Worm (Caenorhabditis elegans) whole organism, midembryonic: ENCODE data around the gene acr-23.

Experiments used
- T22C8.4 ChIP-seq: fragments of 200-800 bp; sonication (Bioruptor generic); IDR thresholded peaks from 2 replicates; pipeline ENCODE4 v1.3.6; 2022; ENCODE audit warnings: missing genetic modification characterization, missing compliant biosample characterization
- cog-1 ChIP-seq: sonication (generic microtip); optimal IDR thresholded peaks from 2 replicates; lab custom pipeline; 2016; ENCODE audit warnings: missing genetic modification characterization, missing compliant biosample characterization
- flt-1 ChIP-seq: fragments of 200-800 bp; sonication (Bioruptor generic); IDR thresholded peaks from 2 replicates; pipeline ENCODE4 v1.3.6; 2022; ENCODE audit warnings: missing genetic modification characterization, missing compliant biosample characterization
- klf-2 ChIP-seq: fragments of 200-800 bp; sonication (Bioruptor generic); conservative IDR thresholded peaks from 2 replicates; pipeline ENCODE4 v1.3.6; 2022; ENCODE audit warnings: missing genetic modification reagents, missing genetic modification characterization, missing compliant biosample characterization
- med-1 ChIP-seq: sonication (generic microtip); optimal IDR thresholded peaks from 2 replicates; lab custom pipeline; 2017; ENCODE audit warnings: missing genetic modification characterization, mild to moderate bottlenecking, missing compliant biosample characterization, antibody characterized with exemption, missing genetic modification reagents; ENCODE audit not compliant: insufficient read depth
- ref-1 ChIP-seq: fragments of 200-800 bp; sonication (Bioruptor generic); conservative IDR thresholded peaks from 2 replicates; pipeline ENCODE4 v1.3.6; 2022; ENCODE audit warnings: missing genetic modification reagents, missing genetic modification characterization, missing compliant biosample characterization
- tab-1 ChIP-seq: fragments of 200-800 bp; sonication (Bioruptor generic); IDR thresholded peaks from 2 replicates; pipeline ENCODE4 v1.3.6; 2022; ENCODE audit warnings: missing genetic modification characterization, missing compliant biosample characterization
- ztf-23 ChIP-seq: fragments of 200-800 bp; sonication (Bioruptor generic); IDR thresholded peaks from 2 replicates; pipeline ENCODE4 v1.3.6; 2022; ENCODE audit warnings: missing genetic modification reagents, missing genetic modification characterization, missing compliant biosample characterization
- ztf-29 ChIP-seq: fragments of 200-800 bp; sonication (Bioruptor generic); IDR thresholded peaks from 2 replicates; pipeline ENCODE4 v1.3.6; 2022; ENCODE audit warnings: missing genetic modification reagents, missing genetic modification characterization, missing compliant biosample characterization

ce11 chrV:3611654-3612053 lies 47.7 kb downstream of the acr-23 start, which contains the start of gene T22F3.10:
- TF ChIP-seq ref-1 (GFP tag; lab: Robert Waterston, UW) (no peak), med-1 (no peak), flt-1 (GFP tag; lab: Robert Waterston, UW) (no peak), ztf-23 (GFP tag; lab: Robert Waterston, UW) (no peak), cog-1 (tag; lab: Kevin White, UChicago) (no peak), T22C8.4 (no peak), tab-1 (GFP tag; lab: Robert Waterston, UW) (no peak), ztf-29 (GFP tag; lab: Robert Waterston, UW) (no peak), klf-2 (GFP tag; lab: Robert Waterston, UW) (no peak)
